Worm (Caenorhabditis elegans): ENCODE measurements around the gene wbp-11.

The wbp-11 gene

DNA sequence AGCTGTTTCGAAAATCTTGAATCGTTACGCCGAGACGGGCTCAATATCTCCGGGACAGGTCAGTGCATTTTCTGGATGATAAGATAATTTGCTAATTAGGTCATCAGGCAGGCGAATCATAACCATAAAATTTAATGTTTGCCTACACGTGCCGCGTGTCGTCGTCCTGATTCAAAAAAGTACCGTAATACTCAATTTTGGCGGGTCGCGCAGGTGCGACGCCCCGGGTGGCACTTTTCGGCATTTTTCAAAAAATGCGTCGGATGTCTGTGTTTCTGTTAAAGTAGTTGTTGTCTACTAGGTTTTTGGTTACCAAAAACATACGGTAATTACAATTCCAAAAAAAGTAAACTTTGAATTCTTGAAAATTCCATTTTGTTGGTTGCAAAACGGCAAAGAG lies 25.2 kb upstream of the wbp-11 start:
- no peak for TF ChIP-seq tab-1 (GFP tag; IDR thresholded peaks at IDR 0.05)
- TF ChIP-seq flt-1 (GFP tag; IDR thresholded peaks at IDR 0.05), result no peak
- no peak for TF ChIP-seq T22C8.4 (GFP tag; IDR thresholded peaks at IDR 0.05)
- no peak for TF ChIP-seq med-1 (GFP tag; optimal IDR thresholded peaks at IDR 0.05; ENCODE audit: insufficient read depth)
- TF ChIP-seq ztf-23 (GFP tag; IDR thresholded peaks at IDR 0.05), result no peak
- TF ChIP-seq ref-1 (GFP tag; conservative IDR thresholded peaks at IDR 0.05), result no peak
- TF ChIP-seq ztf-29 (GFP tag; IDR thresholded peaks at IDR 0.05), result no peak

DNA sequence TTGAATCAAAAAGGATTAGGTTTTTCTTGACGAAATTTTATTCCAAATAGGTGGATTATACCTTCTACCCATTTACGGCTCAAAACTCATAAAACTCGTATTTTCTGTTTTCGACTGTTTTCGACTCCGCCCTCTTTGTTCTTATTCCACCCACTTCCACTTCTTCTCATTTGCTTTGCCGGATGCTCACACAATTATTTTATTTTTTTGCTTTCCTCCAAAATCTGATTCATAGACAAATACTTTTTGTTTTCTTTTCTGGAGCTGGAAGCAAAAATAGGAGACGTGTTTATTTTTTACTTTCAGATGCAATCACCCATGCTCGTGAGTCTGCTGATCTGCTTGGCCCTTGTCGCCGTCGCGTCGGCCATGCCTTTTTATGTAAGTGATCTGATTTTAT lies 17.6 kb upstream of the wbp-11 start, which contains the start of gene nlp-63:
TSS of gene nlp-63 (plus strand) at position 301 of the 400 bp plus-strand sequence.
- TF ChIP-seq T22C8.4 (GFP tag; IDR thresholded peaks at IDR 0.05) (no peak), klf-2 (GFP tag; conservative IDR thresholded peaks at IDR 0.05) (no peak), tab-1 (GFP tag; IDR thresholded peaks at IDR 0.05) (no peak), flt-1 (GFP tag; IDR thresholded peaks at IDR 0.05) (no peak), med-1 (GFP tag; optimal IDR thresholded peaks at IDR 0.05; ENCODE audit: insufficient read depth) (no peak), cog-1 (tag; optimal IDR thresholded peaks at IDR 0.05) (no peak), ztf-23 (GFP tag; IDR thresholded peaks at IDR 0.05) (no peak), ref-1 (GFP tag; conservative IDR thresholded peaks at IDR 0.05) (no peak), ztf-29 (GFP tag; IDR thresholded peaks at IDR 0.05) (no peak)

DNA sequence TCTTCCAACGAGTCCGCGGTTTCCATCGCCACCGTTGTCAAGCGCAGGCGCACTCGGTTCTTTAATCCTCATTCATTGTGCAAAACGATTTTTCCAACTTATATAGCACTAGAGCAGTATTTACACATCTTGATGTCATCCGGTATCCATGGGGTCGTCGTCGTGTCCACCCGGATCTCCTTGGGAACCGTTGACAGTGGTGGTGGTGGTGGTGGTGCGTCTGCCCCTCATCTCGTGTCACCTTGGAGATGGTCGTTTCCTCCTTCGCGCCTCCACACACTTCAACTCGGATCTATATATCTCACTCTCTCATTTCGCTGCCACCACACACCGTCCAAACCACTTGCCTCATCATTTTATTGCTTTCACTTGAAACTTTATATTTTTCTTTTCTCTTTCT lies 9.9 kb upstream of the wbp-11 start:
- no peak for TF ChIP-seq T22C8.4 (GFP tag; IDR thresholded peaks at IDR 0.05)
- TF ChIP-seq klf-2 (GFP tag; conservative IDR thresholded peaks at IDR 0.05), result no peak
- peak; percentile 51; the same call in 1 of the 2 replicates for TF ChIP-seq flt-1 (GFP tag; IDR thresholded peaks at IDR 0.05)

DNA sequence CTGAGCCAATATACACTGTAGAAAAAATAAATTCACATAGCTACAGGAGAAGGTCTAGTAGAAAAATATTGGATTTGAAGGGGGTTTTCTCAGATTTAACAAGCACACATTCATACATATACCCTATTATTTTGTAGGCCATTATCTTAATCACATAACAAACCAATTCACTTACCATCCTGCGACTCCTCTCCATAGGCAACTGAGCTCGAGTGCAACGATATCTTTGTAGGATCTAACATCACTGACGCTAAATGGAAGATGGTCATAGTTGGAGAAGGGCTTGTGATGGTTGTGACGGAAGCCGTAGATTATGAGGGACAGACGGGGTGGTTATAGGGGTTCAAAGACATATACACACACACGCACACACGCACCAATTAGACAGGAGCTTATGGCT lies 8.6 kb upstream of the wbp-11 start:
- TF ChIP-seq ref-1 (GFP tag; conservative IDR thresholded peaks at IDR 0.05) (no peak), flt-1 (GFP tag; IDR thresholded peaks at IDR 0.05) (no peak), T22C8.4 (GFP tag; IDR thresholded peaks at IDR 0.05) (no peak), cog-1 (tag; optimal IDR thresholded peaks at IDR 0.05) (no peak)

DNA sequence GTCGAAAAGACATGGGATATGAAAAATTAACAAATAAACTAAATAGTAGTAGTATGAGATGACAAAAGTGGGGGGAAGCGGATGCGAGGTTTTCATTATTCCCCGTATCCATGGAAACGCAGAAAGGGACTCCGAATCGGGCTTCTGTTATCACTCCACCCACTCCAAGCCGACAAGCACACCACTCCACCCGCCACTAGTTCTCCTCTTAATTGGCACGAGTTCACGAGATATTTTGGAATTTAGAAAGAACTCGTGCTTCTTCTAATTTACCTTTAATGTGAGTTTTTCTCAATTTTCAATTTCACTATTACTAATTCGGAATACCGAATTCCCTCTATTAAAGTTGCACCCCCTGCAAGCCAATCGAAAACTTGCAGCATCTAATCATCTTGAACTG lies 6.4 kb upstream of the wbp-11 start:
- TF ChIP-seq flt-1 (GFP tag; IDR thresholded peaks at IDR 0.05) (no peak), cog-1 (tag; optimal IDR thresholded peaks at IDR 0.05) (no peak), ztf-29 (GFP tag; IDR thresholded peaks at IDR 0.05) (no peak), ztf-23 (GFP tag; IDR thresholded peaks at IDR 0.05) (no peak), med-1 (GFP tag; optimal IDR thresholded peaks at IDR 0.05; ENCODE audit: insufficient read depth) (no peak), tab-1 (GFP tag; IDR thresholded peaks at IDR 0.05) (no peak), ref-1 (GFP tag; conservative IDR thresholded peaks at IDR 0.05) (no peak), T22C8.4 (GFP tag; IDR thresholded peaks at IDR 0.05) (no peak), klf-2 (GFP tag; conservative IDR thresholded peaks at IDR 0.05) (no peak)

DNA sequence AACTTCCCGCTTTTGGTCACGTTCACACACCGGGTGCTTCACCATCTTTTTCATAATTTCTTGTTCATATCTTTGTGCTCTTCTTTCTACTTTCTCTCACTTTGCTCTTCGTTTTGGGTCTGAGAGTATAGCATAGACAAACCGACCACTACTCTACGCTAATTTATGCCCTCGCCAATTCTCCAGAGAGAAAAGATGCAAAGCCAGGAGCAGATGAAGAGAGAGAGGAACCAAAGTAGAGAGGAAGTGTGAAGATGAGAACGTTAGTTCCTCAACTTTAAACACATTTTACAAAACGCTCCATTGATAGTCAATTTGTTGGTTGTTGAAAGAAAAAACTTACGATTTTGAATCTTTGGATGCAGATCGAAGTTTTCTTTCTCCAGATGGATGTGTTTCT lies 5.0 kb upstream of the wbp-11 start:
- TF ChIP-seq ztf-29 (GFP tag; IDR thresholded peaks at IDR 0.05) (no peak), T22C8.4 (GFP tag; IDR thresholded peaks at IDR 0.05) (no peak), tab-1 (GFP tag; IDR thresholded peaks at IDR 0.05) (no peak), cog-1 (tag; optimal IDR thresholded peaks at IDR 0.05) (no peak), klf-2 (GFP tag; conservative IDR thresholded peaks at IDR 0.05) (no peak), med-1 (GFP tag; optimal IDR thresholded peaks at IDR 0.05; ENCODE audit: insufficient read depth) (no peak), ref-1 (GFP tag; conservative IDR thresholded peaks at IDR 0.05) (no peak), ztf-23 (GFP tag; IDR thresholded peaks at IDR 0.05) (no peak), flt-1 (GFP tag; IDR thresholded peaks at IDR 0.05) (no peak)

DNA sequence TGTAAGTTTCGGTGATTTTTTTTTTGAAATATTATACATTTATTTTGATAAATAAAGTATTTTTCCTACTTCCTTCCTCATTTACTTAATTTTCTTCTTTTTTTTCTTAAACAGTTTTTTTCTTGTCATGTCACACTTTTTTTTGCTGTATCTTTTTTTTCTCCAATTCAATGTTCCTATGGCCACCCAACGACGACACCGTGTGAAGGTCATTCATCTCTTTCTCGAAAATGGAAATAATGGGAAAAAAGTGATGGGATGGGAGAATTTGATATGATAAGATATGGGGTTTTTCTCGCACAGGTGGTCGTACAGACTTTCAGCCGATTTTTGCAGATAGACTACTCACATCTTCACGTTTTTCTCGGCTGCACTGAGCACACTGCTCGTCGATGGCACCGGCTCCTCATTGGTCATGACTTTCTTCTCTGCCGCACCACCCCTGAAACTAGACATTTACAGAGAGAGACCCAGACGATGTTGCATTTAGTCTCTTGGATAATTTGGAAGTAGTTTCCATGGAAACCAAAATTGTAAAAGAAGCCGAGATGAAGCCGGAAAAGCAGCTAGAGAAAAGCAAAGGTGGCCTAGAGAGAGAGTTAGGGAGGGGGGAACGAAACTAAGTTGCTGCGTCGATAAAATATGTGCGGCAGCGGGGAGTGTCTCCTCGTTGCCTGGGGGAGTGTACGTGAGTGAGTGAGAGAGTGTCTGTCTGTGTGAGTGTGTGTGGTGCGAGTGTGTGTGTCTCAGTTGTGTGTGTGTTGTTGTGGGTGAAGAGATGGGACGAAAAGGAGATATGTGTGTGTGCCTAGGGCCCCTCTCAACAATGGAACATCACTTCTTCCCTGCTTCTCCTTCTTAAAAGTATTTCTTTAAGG lies 3.6 kb upstream of the wbp-11 start, which contains the start of gene daf-19:
TSS of gene daf-19 (minus strand) at position 442 of the 878 bp plus-strand sequence.
- TF ChIP-seq ztf-23 (GFP tag; IDR thresholded peaks at IDR 0.05) (peak; percentile 84), ref-1 (GFP tag; conservative IDR thresholded peaks at IDR 0.05) (0 out of 2 replicates have a peak, but pooled peaks have one; percentile 18), flt-1 (GFP tag; IDR thresholded peaks at IDR 0.05) (peak; percentile 83), cog-1 (tag; optimal IDR thresholded peaks at IDR 0.05) (peak; percentile 70), T22C8.4 (GFP tag; IDR thresholded peaks at IDR 0.05) (peak; percentile 52; the same call in 1 of the 2 replicates), ztf-29 (GFP tag; IDR thresholded peaks at IDR 0.05) (peak; percentile 87), klf-2 (GFP tag; conservative IDR thresholded peaks at IDR 0.05) (0 out of 2 replicates have a peak, but pooled peaks have one; percentile 21), tab-1 (GFP tag; IDR thresholded peaks at IDR 0.05) (no peak), med-1 (GFP tag; optimal IDR thresholded peaks at IDR 0.05; ENCODE audit: insufficient read depth) (no peak)

DNA sequence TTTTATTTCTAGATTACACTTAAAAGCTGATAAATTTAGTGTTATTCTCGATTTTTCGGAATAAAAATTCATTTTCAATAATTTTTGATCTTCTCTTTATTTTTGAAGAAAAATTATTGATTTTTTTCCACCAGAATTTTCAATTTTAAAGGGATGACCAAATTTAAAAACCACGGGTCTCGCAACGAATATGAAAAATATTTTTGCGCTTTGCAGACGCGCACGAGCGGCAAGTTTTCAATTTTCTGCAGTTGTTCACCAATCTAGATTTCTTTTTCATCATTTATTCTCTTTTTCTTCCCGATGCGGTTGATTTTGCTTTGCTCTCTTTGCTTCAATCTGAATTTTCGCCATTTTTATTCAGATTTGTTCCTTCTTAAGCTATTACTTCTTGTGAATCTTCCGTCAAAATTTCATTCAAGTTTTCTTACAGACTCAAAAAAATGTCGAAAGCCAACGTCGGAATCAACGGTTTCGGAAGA lies 1.8 kb upstream of the wbp-11 start, which contains the start of gene gpd-4:
TSS of gene gpd-4 (plus strand) at position 432 of the 482 bp plus-strand sequence.
- TF ChIP-seq med-1 (GFP tag; optimal IDR thresholded peaks at IDR 0.05; ENCODE audit: insufficient read depth) (no peak), T22C8.4 (GFP tag; IDR thresholded peaks at IDR 0.05) (0 out of 2 replicates have a peak, but pooled peaks have one; percentile 17), ref-1 (GFP tag; conservative IDR thresholded peaks at IDR 0.05) (no peak), cog-1 (tag; optimal IDR thresholded peaks at IDR 0.05) (no peak), klf-2 (GFP tag; conservative IDR thresholded peaks at IDR 0.05) (no peak)

DNA sequence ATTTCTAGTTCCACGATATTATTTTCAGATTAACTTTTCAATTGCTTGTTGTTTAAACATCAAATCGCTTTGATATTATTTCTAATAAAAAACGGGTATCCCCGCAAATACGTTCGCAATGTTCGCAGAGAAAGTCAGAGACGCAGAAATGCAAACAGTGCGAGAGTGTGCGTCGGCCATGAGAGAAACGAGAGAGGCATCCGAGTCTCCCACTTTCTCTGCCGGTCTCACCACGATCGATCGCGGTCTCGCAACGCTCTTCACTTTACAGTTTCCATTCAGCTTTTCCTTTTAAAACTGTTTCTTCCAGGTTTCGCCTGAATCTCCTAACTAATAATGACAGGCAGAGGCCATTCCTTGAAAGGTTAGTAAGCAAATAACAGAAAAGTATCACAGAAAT lies 1.6 kb downstream of the wbp-11 start, which contains the start of gene F33H1.4:
TSS of gene F33H1.4 (plus strand) at position 311 of the 400 bp plus-strand sequence.
- TF ChIP-seq cog-1 (tag; optimal IDR thresholded peaks at IDR 0.05) (no peak), T22C8.4 (GFP tag; IDR thresholded peaks at IDR 0.05) (peak; percentile 37; the same call in 1 of the 2 replicates), med-1 (GFP tag; optimal IDR thresholded peaks at IDR 0.05; ENCODE audit: insufficient read depth) (no peak), flt-1 (GFP tag; IDR thresholded peaks at IDR 0.05) (no peak), tab-1 (GFP tag; IDR thresholded peaks at IDR 0.05) (no peak)

Measured in whole organism, midembryonic.